Worm (Caenorhabditis elegans): Measurements from ENCODE around the gene R10D12.1.

Gene R10D12.1

DNA sequence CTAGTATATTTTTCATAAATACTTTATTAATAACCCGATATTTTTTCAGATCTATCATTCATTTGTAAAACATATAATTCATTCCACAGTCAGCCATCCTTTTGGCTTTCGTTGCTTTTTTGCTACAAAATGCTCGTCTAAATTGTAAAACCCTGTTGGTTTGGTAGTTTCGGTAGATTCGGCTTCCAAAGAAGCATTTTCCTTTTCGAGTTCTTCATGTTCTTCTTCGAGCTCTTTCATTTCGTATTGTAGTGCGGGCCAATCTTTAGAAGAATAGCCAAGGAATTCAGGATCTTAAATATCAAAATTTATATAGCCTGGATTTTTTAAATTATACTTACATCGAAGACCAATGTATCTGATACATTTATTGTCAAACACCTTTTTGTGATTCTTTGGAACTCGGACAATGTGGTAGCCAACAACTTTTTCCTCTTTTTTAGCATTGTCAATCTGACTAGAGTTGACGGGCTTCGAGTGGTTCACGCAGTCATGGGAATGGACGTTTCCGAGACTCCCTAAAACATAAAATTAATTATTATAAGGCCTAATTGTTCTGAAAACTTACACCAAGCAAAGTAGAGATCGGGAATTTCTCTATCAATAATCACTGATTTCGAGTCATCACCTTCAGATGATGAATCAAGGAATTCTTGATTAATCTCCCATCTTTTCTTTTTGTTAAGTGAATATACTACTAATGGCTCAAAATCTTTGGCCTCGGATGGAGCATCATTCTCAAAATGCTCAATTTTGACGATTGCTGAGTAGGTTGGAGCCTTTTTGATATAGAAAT, 26.1 kb downstream of the R10D12.1 start:
- no peak for TF ChIP-seq snpc-1.1 (tag; optimal IDR thresholded peaks at IDR 0.05; ENCODE audit: insufficient read depth)
- no peak for TF ChIP-seq snpc-1.3 (tag; optimal IDR thresholded peaks at IDR 0.05; ENCODE audit: insufficient read depth)
- TF ChIP-seq ztf-6 (GFP tag; IDR thresholded peaks at IDR 0.05): no peak
- TF ChIP-seq athp-1 (tag; optimal IDR thresholded peaks at IDR 0.05): peak; percentile 1
- no peak for TF ChIP-seq ccch-3 (GFP tag; optimal IDR thresholded peaks at IDR 0.05)
- TF ChIP-seq hlh-12 (tag; optimal IDR thresholded peaks at IDR 0.05): no peak
- TF ChIP-seq ama-1 (optimal IDR thresholded peaks at IDR 0.05): peak; percentile 53
- TF ChIP-seq ama-1 (GFP tag; optimal IDR thresholded peaks at IDR 0.05): no peak
- no peak for TF ChIP-seq efl-1 (GFP tag; optimal IDR thresholded peaks at IDR 0.05)
- no peak for TF ChIP-seq C06A6.2 (GFP tag; conservative IDR thresholded peaks at IDR 0.05)
- TF ChIP-seq ZK185.1 (tag; optimal IDR thresholded peaks at IDR 0.05; ENCODE audit: poor library complexity, severe bottlenecking): no peak
- TF ChIP-seq attf-3 (GFP tag; conservative IDR thresholded peaks at IDR 0.05): 0 out of 2 replicates have a peak, but pooled peaks have one; percentile 8
- TF ChIP-seq tlf-1 (GFP tag; optimal IDR thresholded peaks at IDR 0.05): no peak
- TF ChIP-seq nfyb-1 (GFP tag; IDR thresholded peaks at IDR 0.05): peak; percentile 64
- TF ChIP-seq ztf-25 (GFP tag; IDR thresholded peaks at IDR 0.05): no peak
- peak; percentile 45 for TF ChIP-seq K11D2.4 (GFP tag; IDR thresholded peaks at IDR 0.05)
- TF ChIP-seq F33H1.4 (GFP tag; IDR thresholded peaks at IDR 0.05): no peak
- no peak for TF ChIP-seq B0019.2 (GFP tag; conservative IDR thresholded peaks at IDR 0.05)
- no peak for TF ChIP-seq gei-17 (GFP tag; optimal IDR thresholded peaks at IDR 0.05)
- TF ChIP-seq bed-2 (GFP tag; IDR thresholded peaks at IDR 0.05): no peak
- TF ChIP-seq ceh-91 (GFP tag; IDR thresholded peaks at IDR 0.05): no peak
- TF ChIP-seq Y56A3A.18 (GFP tag; IDR thresholded peaks at IDR 0.05): peak; percentile 7; the same call in 1 of the 2 replicates
- no peak for TF ChIP-seq lin-40 (tag; optimal IDR thresholded peaks at IDR 0.05)
- TF ChIP-seq egl-44 (GFP tag; IDR thresholded peaks at IDR 0.05): no peak
- peak; percentile 33; the same call in 1 of the 2 replicates for TF ChIP-seq ztf-28 (GFP tag; IDR thresholded peaks at IDR 0.05)
- no peak for TF ChIP-seq rcor-1 (GFP tag; IDR thresholded peaks at IDR 0.05)
- peak; percentile 6; the same call in 1 of the 2 replicates for TF ChIP-seq Y79H2A.3 (GFP tag; conservative IDR thresholded peaks at IDR 0.05)
- peak; percentile 71; the same call in 1 of the 2 replicates for TF ChIP-seq Y95B8A.8 (GFP tag; IDR thresholded peaks at IDR 0.05)
- TF ChIP-seq xnd-1 (tag; optimal IDR thresholded peaks at IDR 0.05): no peak
- TF ChIP-seq ceh-40 (GFP tag; IDR thresholded peaks at IDR 0.05): no peak
- 0 out of 2 replicates have a peak, but pooled peaks have one; percentile 5 for TF ChIP-seq aptf-2 (GFP tag; conservative IDR thresholded peaks at IDR 0.05)
- TF ChIP-seq madf-3 (GFP tag; IDR thresholded peaks at IDR 0.05): 0 out of 2 replicates have a peak, but pooled peaks have one; percentile 27
- no peak for TF ChIP-seq rec-8 (tag; optimal IDR thresholded peaks at IDR 0.05)
- no peak for TF ChIP-seq cebp-2 (GFP tag; IDR thresholded peaks at IDR 0.05)
- peak in 1 of 3 experiments; percentile 39 for TF ChIP-seq lin-35 (GFP tag; optimal IDR thresholded peaks at IDR 0.05)
- TF ChIP-seq dox-1 (GFP tag; IDR thresholded peaks at IDR 0.05): peak; percentile 57
- no peak for TF ChIP-seq nfya-2 (GFP tag; IDR thresholded peaks at IDR 0.05)
- TF ChIP-seq attf-5 (GFP tag; optimal IDR thresholded peaks at IDR 0.05): no peak
- no peak for TF ChIP-seq hrde-1 (tag; optimal IDR thresholded peaks at IDR 0.05; ENCODE audit: borderline replicate concordance)
- TF ChIP-seq ztf-18 (tag; optimal IDR thresholded peaks at IDR 0.05): no peak
- no peak for TF ChIP-seq him-1 (tag; optimal IDR thresholded peaks at IDR 0.05)
- no peak for TF ChIP-seq cebp-1 (GFP tag; IDR thresholded peaks at IDR 0.05)
- TF ChIP-seq cebp-1 (tag; optimal IDR thresholded peaks at IDR 0.05): peak; percentile 29
- peak; percentile 15 for TF ChIP-seq B0336.3 (GFP tag; IDR thresholded peaks at IDR 0.05)
- TF ChIP-seq nhr-80 (tag; optimal IDR thresholded peaks at IDR 0.05): no peak
- no peak for TF ChIP-seq unc-62 (GFP tag; optimal IDR thresholded peaks at IDR 0.05)
- TF ChIP-seq F52B5.7 (tag; optimal IDR thresholded peaks at IDR 0.05): no peak
